Fruit fly (Drosophila melanogaster): ENCODE results near the gene Pburs.

The Pburs gene

DNA sequence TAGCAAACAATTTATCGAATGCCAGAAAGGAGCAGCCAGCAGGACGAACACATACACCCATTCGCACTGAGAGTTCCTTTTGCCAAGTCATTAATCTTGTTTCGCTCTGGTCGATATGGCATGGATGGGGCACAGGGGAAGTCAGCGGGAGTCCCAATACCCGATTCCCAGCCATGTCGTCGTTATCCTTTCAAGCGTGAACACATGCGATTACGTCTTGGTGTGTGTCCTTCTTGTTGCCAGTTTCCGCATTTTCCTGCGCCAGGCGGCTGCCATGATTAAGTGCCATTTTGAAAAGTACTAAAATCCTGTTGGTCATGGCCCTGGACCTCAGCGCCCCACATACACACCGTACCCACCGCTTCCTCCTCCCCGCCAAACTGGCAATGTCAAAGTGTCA lies 30.4 kb upstream of the Pburs start (continued):
- TF ChIP-seq eyg (GFP tag; optimal IDR thresholded peaks at IDR 0.05) (no peak), her (GFP tag; optimal IDR thresholded peaks at IDR 0.05) (no peak), zen (tag; optimal IDR thresholded peaks at IDR 0.05) (peak; percentile 75), CG34422 (GFP tag; IDR thresholded peaks at IDR 0.05) (no peak), Lpt (GFP tag; optimal IDR thresholded peaks at IDR 0.05) (no peak), onecut (GFP tag; IDR thresholded peaks at IDR 0.05) (peak; percentile 16; the same call in 1 of the 2 replicates), Hsf (GFP tag; optimal IDR thresholded peaks at IDR 0.05) (no peak), Dll (GFP tag; IDR thresholded peaks at IDR 0.05; ENCODE audit: partially characterized antibody) (no peak), abd-A (tag; optimal IDR thresholded peaks at IDR 0.05) (peak; percentile 71), Ada2b (GFP tag; IDR thresholded peaks at IDR 0.05) (no peak), CG18599 (GFP tag; optimal IDR thresholded peaks at IDR 0.05) (no peak), Sry-β (GFP tag; optimal IDR thresholded peaks at IDR 0.05) (no peak), Ptx1 (GFP tag; IDR thresholded peaks at IDR 0.05) (no peak), phol (tag; optimal IDR thresholded peaks at IDR 0.05) (peak; percentile 14)

DNA sequence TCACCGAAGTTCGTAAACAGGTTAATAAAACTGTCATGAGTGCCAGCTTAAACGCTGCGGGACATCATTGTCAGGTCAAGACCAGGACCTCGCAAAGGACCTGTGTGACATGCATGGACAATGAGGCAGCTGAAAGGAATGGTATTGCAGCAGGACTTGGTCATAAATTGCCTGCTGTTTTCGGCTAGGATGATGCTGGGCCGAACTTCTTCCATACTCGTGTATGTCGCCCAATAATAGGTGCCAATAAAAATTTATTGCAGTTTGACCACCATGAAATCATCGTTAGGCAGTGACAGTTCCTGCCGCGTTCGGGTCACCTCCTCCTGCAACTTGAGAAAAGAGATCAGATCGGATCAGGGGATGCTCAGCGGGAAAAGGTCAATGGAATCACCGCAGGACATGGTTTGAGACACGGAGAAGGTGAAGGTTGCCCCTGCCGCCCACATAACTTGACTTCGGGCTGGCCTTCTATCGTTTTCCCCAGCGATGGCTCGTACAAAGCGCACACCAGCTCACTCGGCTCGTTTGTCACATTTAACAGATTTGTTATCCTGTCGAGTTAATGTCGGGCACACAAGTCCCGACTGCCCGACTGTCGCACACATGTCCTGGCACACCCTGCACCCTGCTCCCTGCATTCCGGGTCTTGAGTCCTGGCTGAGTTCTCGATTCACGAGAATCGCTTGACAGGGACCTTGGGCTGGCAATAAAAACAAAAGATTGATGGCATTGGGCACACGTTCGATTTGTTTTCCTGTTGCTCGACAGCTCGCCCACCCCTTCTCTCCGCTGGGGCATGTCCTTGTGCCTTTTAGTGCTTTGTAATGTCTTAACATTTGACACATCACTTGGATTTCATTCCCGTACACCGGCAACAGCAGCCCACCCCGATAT lies 28.7 kb upstream of the Pburs start:
- TF ChIP-seq CG6689 (GFP tag; IDR thresholded peaks at IDR 0.05) (no peak), CG5953 (GFP tag; IDR thresholded peaks at IDR 0.05) (no peak), nmo (GFP tag; optimal IDR thresholded peaks at IDR 0.05) (no peak), CG7987 (GFP tag; optimal IDR thresholded peaks at IDR 0.05) (no peak), Doc3 (GFP tag; IDR thresholded peaks at IDR 0.05; ENCODE audit: partially characterized antibody) (no peak), nerfin-1 (tag; optimal IDR thresholded peaks at IDR 0.05) (peak; percentile 46), tx (GFP tag; optimal IDR thresholded peaks at IDR 0.05) (no peak), CG1233 (GFP tag; optimal IDR thresholded peaks at IDR 0.05) (no peak), tll (GFP tag; optimal IDR thresholded peaks at IDR 0.05) (peak in 1 of 2 experiments; percentile 95), CG14667 (GFP tag; IDR thresholded peaks at IDR 0.05) (no peak), ab (GFP tag; optimal IDR thresholded peaks at IDR 0.05) (no peak), NK7.1 (GFP tag; optimal IDR thresholded peaks at IDR 0.05) (no peak), Tbp (GFP tag; optimal IDR thresholded peaks at IDR 0.05) (no peak), CG10366 (GFP tag; IDR thresholded peaks at IDR 0.05) (no peak), CG8281 (tag; optimal IDR thresholded peaks at IDR 0.05) (no peak), hbn (GFP tag; IDR thresholded peaks at IDR 0.05; ENCODE audit: partially characterized antibody) (no peak), PHDP (tag; optimal IDR thresholded peaks at IDR 0.05) (no peak), CG16815 (GFP tag; optimal IDR thresholded peaks at IDR 0.05) (no peak), BtbVII (GFP tag; optimal IDR thresholded peaks at IDR 0.05) (no peak), MESR4 (GFP tag; optimal IDR thresholded peaks at IDR 0.05) (no peak), CG15479 (GFP tag; optimal IDR thresholded peaks at IDR 0.05) (peak; percentile 77), z (GFP tag; IDR thresholded peaks at IDR 0.05) (no peak), salm (tag; optimal IDR thresholded peaks at IDR 0.05) (no peak), CG15269 (tag; optimal IDR thresholded peaks at IDR 0.05) (no peak), CG18262 (tag; optimal IDR thresholded peaks at IDR 0.05) (no peak), row (GFP tag; IDR thresholded peaks at IDR 0.05) (no peak), Med (GFP tag) (peak; percentile 45), CG3995 (GFP tag; optimal IDR thresholded peaks at IDR 0.05) (no peak), btn (GFP tag; optimal IDR thresholded peaks at IDR 0.05) (no peak), Atf3 (GFP tag; optimal IDR thresholded peaks at IDR 0.05) (no peak), Kr (GFP tag; optimal IDR thresholded peaks at IDR 0.05) (peak; percentile 49), CG11247 (GFP tag; IDR thresholded peaks at IDR 0.05) (no peak), CG7745 (tag; optimal IDR thresholded peaks at IDR 0.05) (no peak), cad (GFP tag; optimal IDR thresholded peaks at IDR 0.05) (peak; percentile 100), Hmx (GFP tag; optimal IDR thresholded peaks at IDR 0.05) (no peak)
